Worm (Caenorhabditis elegans) whole organism, L4 larva: ENCODE results near the gene algn-6.

Experiments
- aha-1 ChIP-seq: fragments of 150-350 bp; peaks from one replicate; lab custom pipeline; 2014; ENCODE audit warnings: missing biosample characterization, missing genetic modification characterization
- egl-27 ChIP-seq: sonication (generic microtip); optimal IDR thresholded peaks from 3 replicates; lab custom pipeline; 2017; ENCODE audit warnings: missing biosample characterization, missing genetic modification reagents, missing genetic modification characterization
- fkh-10 ChIP-seq: fragments of 150-350 bp; optimal IDR thresholded peaks from 2 replicates; lab custom pipeline; 2014; ENCODE audit warnings: missing biosample characterization, missing genetic modification reagents, missing genetic modification characterization
- lsy-2 ChIP-seq, 2 experiments: fragments of 150-350 bp in 1 of 2; sonication (generic microtip) in 1 of 2; optimal IDR thresholded peaks; 2 replicates each; lab custom pipeline; 2014 to 2017; ENCODE audit warnings: missing biosample characterization in 2 of 2, missing genetic modification characterization in 2 of 2
- snpc-1.2 ChIP-seq: fragments of 200-800 bp; sonication (Bioruptor generic); IDR thresholded peaks from 2 replicates; pipeline ENCODE4 v1.3.6; 2022; ENCODE audit warnings: missing genetic modification reagents, missing genetic modification characterization, missing compliant biosample characterization
- spr-1 ChIP-seq: sonication (generic microtip); optimal IDR thresholded peaks from 2 replicates; lab custom pipeline; 2016; ENCODE audit warnings: mild to moderate bottlenecking, missing genetic modification characterization, missing compliant biosample characterization
- vab-7 ChIP-seq: fragments of 200-800 bp; sonication (Bioruptor generic); IDR thresholded peaks from 2 replicates; pipeline ENCODE4 v1.3.6; 2022; ENCODE audit warnings: missing genetic modification reagents, missing genetic modification characterization, missing compliant biosample characterization
- zag-1 ChIP-seq: fragments of 150-350 bp; optimal IDR thresholded peaks from 2 replicates; lab custom pipeline; 2014; ENCODE audit warnings: missing biosample characterization, missing genetic modification characterization

ce11 chrII:8075324-8075810 lies 35.8 kb downstream of the algn-6 start, which contains the start of gene K02C4.2:
- TF ChIP-seq fkh-10 (GFP tag; lab: Kevin White, UChicago) (no peak), vab-7 (GFP tag; lab: Robert Waterston, UW) (peak; percentile 80), lsy-2 (tag; optimal IDR thresholded peaks at IDR 0.05; lab: Kevin White, UChicago) (peak in 1 of 2 experiments; percentile 78), egl-27 (no peak), snpc-1.2 (GFP tag; lab: Robert Waterston, UW) (no peak), zag-1 (tag; lab: Kevin White, UChicago) (no peak), aha-1 (tag; lab: Kevin White, UChicago) (peak; percentile 95), spr-1 (tag; lab: Kevin White, UChicago) (peak; percentile 73)
